Worm (Caenorhabditis elegans): ENCODE results near the gene subs-4.

DNA sequence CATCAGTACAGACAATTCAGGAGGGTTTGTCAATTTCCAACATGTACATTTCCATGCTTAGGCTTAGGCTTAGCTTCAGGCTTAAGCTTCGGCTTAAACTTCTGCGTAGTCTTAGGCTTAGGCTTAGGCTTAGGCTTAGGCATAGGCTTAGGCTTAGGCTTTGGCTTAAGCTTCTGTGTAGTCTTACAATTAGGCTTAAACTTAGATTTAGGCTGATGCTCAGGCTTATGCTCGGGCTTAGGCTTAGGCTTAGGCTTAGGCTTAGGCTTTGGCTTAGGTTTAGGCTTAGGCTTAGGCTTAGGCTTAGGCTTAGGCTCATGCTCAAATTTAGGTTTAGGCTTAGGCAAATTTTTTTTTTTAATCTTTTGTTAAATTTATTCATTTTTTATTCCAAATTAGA is 42.8 kb downstream of the subs-4 start:
- no peak for TF ChIP-seq mep-1 (tag; optimal IDR thresholded peaks at IDR 0.05)
- TF ChIP-seq nhr-11 (tag; optimal IDR thresholded peaks at IDR 0.05): no peak
